Fruit fly (Drosophila melanogaster) Kc167 (cell line): ENCODE results near the gene Tmx3.

ENCODE experiments used
- Sin3A ChIP-seq: fragments of >200 bp; optimal IDR thresholded peaks from 2 replicates; lab custom pipeline; 2018; ENCODE audit warnings: missing external identifiers
- h ChIP-seq: fragments of >200 bp; optimal IDR thresholded peaks from 3 replicates; lab custom pipeline; 2018; ENCODE audit warnings: missing external identifiers

dm6 chr3L:16265000-16265399, 36.1 kb downstream of the Tmx3 start, which contains the start of the genes CG13051 and CG13069:
- TF ChIP-seq h (no peak), Sin3A (lab: Kevin White, UChicago) (no peak)
